Worm (Caenorhabditis elegans): ENCODE data around the gene F13H10.6.

F13H10.6 gene

DNA sequence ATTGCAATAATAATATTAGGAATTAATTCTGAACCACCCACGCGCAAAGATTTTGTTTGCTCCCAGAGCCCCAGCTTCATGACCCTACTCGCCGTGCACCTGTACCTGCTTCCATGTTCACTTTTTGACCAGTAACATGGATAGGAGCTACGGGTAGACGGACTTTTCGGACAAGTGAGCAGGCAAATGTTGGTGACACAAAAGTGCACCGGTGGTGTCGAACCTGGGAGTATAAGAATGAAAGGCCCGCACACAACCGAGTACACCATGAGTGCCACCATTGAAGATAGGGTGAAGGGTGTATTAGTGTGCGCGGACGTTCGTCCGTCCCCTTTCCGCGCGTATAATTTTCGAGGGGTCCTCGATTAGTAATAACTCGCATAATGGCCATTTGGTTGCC lies 16.8 kb downstream of the F13H10.6 start (continued):
- peak; percentile 89 for TF ChIP-seq pbrm-1 (GFP tag; IDR thresholded peaks at IDR 0.05)
- peak; percentile 75; the same call in 1 of the 2 replicates for TF ChIP-seq aptf-2 (GFP tag; conservative IDR thresholded peaks at IDR 0.05)
- TF ChIP-seq B0336.3 (GFP tag; IDR thresholded peaks at IDR 0.05) = peak; percentile 90
- TF ChIP-seq tbx-9 (tag; optimal IDR thresholded peaks at IDR 0.05; ENCODE audit: borderline replicate concordance) = peak; percentile 88
- TF ChIP-seq chd-7 (tag; optimal IDR thresholded peaks at IDR 0.05) = peak; percentile 96
- TF ChIP-seq hlh-12 (tag; optimal IDR thresholded peaks at IDR 0.05) = peak; percentile 81
- peak; percentile 64 for TF ChIP-seq sdz-38 (tag; optimal IDR thresholded peaks at IDR 0.05)

DNA sequence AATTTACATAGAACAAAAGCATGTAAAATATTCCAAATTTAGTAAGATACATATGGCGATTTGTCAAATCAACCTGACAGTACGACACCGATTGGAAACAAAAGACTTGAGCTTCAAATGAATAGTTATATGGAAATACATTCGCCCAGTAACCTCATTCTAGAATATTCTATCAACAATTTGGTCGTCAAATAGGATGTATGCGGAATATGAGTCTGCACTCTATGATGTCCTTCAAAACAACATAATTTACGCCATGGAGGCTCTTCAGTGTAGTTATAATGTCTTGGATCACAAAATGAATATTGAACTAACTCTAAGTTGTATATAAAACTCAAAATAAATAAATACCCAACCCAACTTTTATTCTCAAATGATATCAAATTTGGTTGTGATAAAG lies 17.6 kb downstream of the F13H10.6 start:
- TF ChIP-seq cebp-1 (GFP tag; IDR thresholded peaks at IDR 0.05) (no peak), cebp-1 (tag; optimal IDR thresholded peaks at IDR 0.05) (no peak), ZK185.1 (tag; optimal IDR thresholded peaks at IDR 0.05; ENCODE audit: poor library complexity, severe bottlenecking) (no peak), die-1 (tag; optimal IDR thresholded peaks at IDR 0.05) (no peak), ztf-3 (GFP tag; optimal IDR thresholded peaks at IDR 0.05) (no peak), Y53G8AR.9 (GFP tag; conservative IDR thresholded peaks at IDR 0.05) (no peak; the same call in 1 of the 2 replicates), bed-2 (GFP tag; IDR thresholded peaks at IDR 0.05) (no peak), ets-4 (GFP tag; optimal IDR thresholded peaks at IDR 0.05) (peak; percentile 29), ceh-27 (GFP tag; optimal IDR thresholded peaks at IDR 0.05) (peak; percentile 17), nfyb-1 (GFP tag; IDR thresholded peaks at IDR 0.05) (peak; percentile 74), egrh-3 (GFP tag; IDR thresholded peaks at IDR 0.05) (no peak), nhr-179 (tag; optimal IDR thresholded peaks at IDR 0.05) (no peak), tlf-1 (GFP tag; optimal IDR thresholded peaks at IDR 0.05) (no peak), hmg-1.2 (GFP tag; IDR thresholded peaks at IDR 0.05) (0 out of 2 replicates have a peak, but pooled peaks have one; percentile 5), ceh-100 (GFP tag; IDR thresholded peaks at IDR 0.05) (no peak), madf-3 (GFP tag; IDR thresholded peaks at IDR 0.05) (0 out of 2 replicates have a peak, but pooled peaks have one; percentile 6), hsf-1 (GFP tag; IDR thresholded peaks at IDR 0.05) (peak; percentile 13; the same call in 1 of the 2 replicates)

DNA sequence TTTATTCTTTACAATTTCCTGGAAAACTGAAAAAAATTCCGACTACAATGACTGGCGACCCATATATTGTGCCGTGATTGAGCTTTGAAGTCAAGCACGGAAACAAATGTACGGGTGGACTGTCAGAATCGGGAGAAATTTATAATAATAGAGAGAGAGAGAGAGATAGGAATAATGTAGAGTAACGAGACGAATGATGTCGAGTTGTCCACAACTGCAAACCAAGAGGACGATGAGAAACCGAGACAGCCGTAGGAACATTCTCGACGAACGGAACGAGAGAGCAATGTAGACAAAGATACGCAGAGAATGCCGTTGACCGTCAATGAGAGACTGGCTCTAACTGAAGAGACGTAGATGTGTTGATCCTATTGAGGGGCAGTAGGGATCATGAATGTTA lies 18.5 kb downstream of the F13H10.6 start:
- TF ChIP-seq hmg-1.2 (GFP tag; IDR thresholded peaks at IDR 0.05) = peak; percentile 92
- TF ChIP-seq ztf-22 (GFP tag; optimal IDR thresholded peaks at IDR 0.05) = peak; percentile 81
- TF ChIP-seq let-607 (tag; optimal IDR thresholded peaks at IDR 0.05) = peak; percentile 96 to 98
- peak; percentile 49 for TF ChIP-seq tbp1 (GFP tag; optimal IDR thresholded peaks at IDR 0.05)
- TF ChIP-seq lag-1 (GFP tag; IDR thresholded peaks at IDR 0.05) = no peak
- TF ChIP-seq cebp-1 (GFP tag; IDR thresholded peaks at IDR 0.05) = no peak
- TF ChIP-seq cebp-1 (tag; optimal IDR thresholded peaks at IDR 0.05) = peak; percentile 47
- TF ChIP-seq madf-10 (tag; optimal IDR thresholded peaks at IDR 0.05) = peak; percentile 67
- peak; percentile 31 for TF ChIP-seq lin-54 (GFP tag; optimal IDR thresholded peaks at IDR 0.05)
- TF ChIP-seq nfyb-1 (GFP tag; IDR thresholded peaks at IDR 0.05) = peak; percentile 58; the same call in 1 of the 2 replicates
- no peak for TF ChIP-seq xnd-1 (tag; optimal IDR thresholded peaks at IDR 0.05)
- peak; percentile 45 for TF ChIP-seq ama-1 (optimal IDR thresholded peaks at IDR 0.05)
- no peak for TF ChIP-seq ama-1 (GFP tag; optimal IDR thresholded peaks at IDR 0.05)
- no peak for TF ChIP-seq snpc-4 (GFP tag; optimal IDR thresholded peaks at IDR 0.05)
- TF ChIP-seq snpc-4 (tag; optimal IDR thresholded peaks at IDR 0.05) = peak in 3 of 4 experiments; percentile 7 to 44 (median 33)
- peak; percentile 28 for TF ChIP-seq attf-5 (GFP tag; optimal IDR thresholded peaks at IDR 0.05)
- TF ChIP-seq sptf-2 (GFP tag; optimal IDR thresholded peaks at IDR 0.05) = no peak
- TF ChIP-seq sdz-38 (tag; optimal IDR thresholded peaks at IDR 0.05) = no peak
- TF ChIP-seq dox-1 (GFP tag; IDR thresholded peaks at IDR 0.05) = peak; percentile 49; the same call in 1 of the 2 replicates
- TF ChIP-seq C06A6.2 (GFP tag; conservative IDR thresholded peaks at IDR 0.05) = no peak
- 0 out of 2 replicates have a peak, but pooled peaks have one; percentile 30 for TF ChIP-seq B0336.3 (GFP tag; IDR thresholded peaks at IDR 0.05)
- TF ChIP-seq lin-40 (tag; optimal IDR thresholded peaks at IDR 0.05) = peak; percentile 65
- TF ChIP-seq Y53G8AR.9 (GFP tag; conservative IDR thresholded peaks at IDR 0.05) = 0 out of 2 replicates have a peak, but pooled peaks have one; percentile 21
- TF ChIP-seq aptf-3 (GFP tag; IDR thresholded peaks at IDR 0.05) = no peak
- peak; percentile 30 for TF ChIP-seq unc-62 (GFP tag; optimal IDR thresholded peaks at IDR 0.05)
- peak; percentile 42 for TF ChIP-seq chd-7 (tag; optimal IDR thresholded peaks at IDR 0.05)
- TF ChIP-seq F57A8.1 (GFP tag; optimal IDR thresholded peaks at IDR 0.05) = no peak
- TF ChIP-seq tlf-1 (GFP tag; optimal IDR thresholded peaks at IDR 0.05) = peak; percentile 42
- TF ChIP-seq K12H6.12 (tag; optimal IDR thresholded peaks at IDR 0.05) = peak; percentile 68
- TF ChIP-seq hsf-1 (GFP tag; IDR thresholded peaks at IDR 0.05) = peak; percentile 90
- TF ChIP-seq ceh-58 (GFP tag; IDR thresholded peaks at IDR 0.05) = no peak

Data from whole organism, young adult.